Worm (Caenorhabditis elegans) whole organism, L1 larva: ENCODE results near the gene C47E8.3.

Experiments used
- C04F5.9 ChIP-seq: sonication (generic microtip); optimal IDR thresholded peaks from 2 replicates; lab custom pipeline; 2016; ENCODE audit warnings: missing genetic modification characterization, missing compliant biosample characterization
- C16A3.4 ChIP-seq: fragments of 150-350 bp; optimal IDR thresholded peaks from 2 replicates; lab custom pipeline; 2014; ENCODE audit warnings: missing biosample characterization, missing genetic modification characterization
- F16B12.6 ChIP-seq: fragments of 150-350 bp; optimal IDR thresholded peaks from 2 replicates; lab custom pipeline; 2014; ENCODE audit warnings: missing biosample characterization, missing genetic modification characterization
- aly-2 ChIP-seq: fragments of 150-350 bp; optimal IDR thresholded peaks from 2 replicates; lab custom pipeline; 2014; ENCODE audit warnings: missing biosample characterization, missing genetic modification characterization
- blmp-1 ChIP-seq: fragments of 150-350 bp; optimal IDR thresholded peaks from 2 replicates; lab custom pipeline; 2014; ENCODE audit warnings: missing biosample characterization, missing genetic modification characterization
- ceh-82 ChIP-seq, 3 experiments: fragments of 150-350 bp in 1 of 3; sonication (generic microtip) in 2 of 3; optimal IDR thresholded peaks; 2 replicates each; lab custom pipeline; 2014 to 2017; ENCODE audit warnings: missing biosample characterization in 3 of 3, missing genetic modification characterization in 3 of 3
- ceh-88 ChIP-seq: fragments of 200-800 bp; sonication (Bioruptor generic); IDR thresholded peaks from 2 replicates; pipeline ENCODE4 v1.3.6; 2022; ENCODE audit warnings: missing genetic modification characterization, missing compliant biosample characterization
- dpl-1 ChIP-seq, 3 experiments: fragments of 150-350 bp in 2 of 3; sonication (generic microtip) in 1 of 3; optimal IDR thresholded peaks; 2 replicates each; lab custom pipeline; 2014 to 2017; ENCODE audit warnings: missing biosample characterization in 3 of 3, missing genetic modification characterization in 3 of 3, missing genetic modification reagents in 3 of 3
- dsc-1 ChIP-seq: sonication (generic microtip); optimal IDR thresholded peaks from 2 replicates; lab custom pipeline; 2016; ENCODE audit warnings: mild to moderate bottlenecking, missing genetic modification characterization, missing compliant biosample characterization
- efl-1 ChIP-seq, 4 experiments: fragments of 150-350 bp; optimal IDR thresholded peaks in 3 of 4; peaks in 1 of 4; 1 replicate in 1 of 4; 2 replicates in 3 of 4; lab custom pipeline; 2014; ENCODE audit warnings: missing biosample characterization in 2 of 4, missing genetic modification characterization in 2 of 4, missing genetic modification reagents in 2 of 4
- efl-3 ChIP-seq: fragments of 200-800 bp; sonication (Bioruptor generic); optimal IDR thresholded peaks from 2 replicates; lab custom pipeline; 2018; ENCODE audit warnings: mild to moderate bottlenecking, missing genetic modification characterization, missing compliant biosample characterization
- egl-13 ChIP-seq: sonication (generic microtip); optimal IDR thresholded peaks from 2 replicates; lab custom pipeline; 2016; ENCODE audit warnings: missing genotype, missing genetic modification reagents, missing genetic modification characterization, missing compliant biosample characterization
- egl-27 ChIP-seq, 2 experiments: fragments of 150-350 bp in 1 of 2; sonication (generic microtip); optimal IDR thresholded peaks; 3 replicates each; lab custom pipeline; 2017 to 2018; ENCODE audit warnings: missing biosample characterization in 2 of 2, missing genetic modification characterization in 2 of 2, missing genetic modification reagents in 2 of 2
- elt-3 ChIP-seq, 6 experiments: fragments of 150-350 bp in 1 of 6; sonication (generic microtip); optimal IDR thresholded peaks; 2 replicates each; lab custom pipeline; 2017 to 2018; ENCODE audit warnings: missing biosample characterization in 6 of 6, missing genetic modification characterization in 6 of 6, inconsistent platforms in 1 of 6
- fkh-8 ChIP-seq: sonication (generic microtip); optimal IDR thresholded peaks from 2 replicates; lab custom pipeline; 2016; ENCODE audit warnings: mild to moderate bottlenecking, missing genetic modification characterization, missing compliant biosample characterization
- fos-1 ChIP-seq: fragments of 150-350 bp; optimal IDR thresholded peaks from 2 replicates; lab custom pipeline; 2014; ENCODE audit warnings: missing biosample characterization, missing genetic modification characterization
- hlh-17 ChIP-seq: fragments of 200-800 bp; sonication (Bioruptor generic); optimal IDR thresholded peaks from 2 replicates; lab custom pipeline; 2018; ENCODE audit warnings: missing genetic modification characterization, mild to moderate bottlenecking, missing compliant biosample characterization, moderate library complexity, borderline replicate concordance
- hlh-4 ChIP-seq: sonication (generic microtip); optimal IDR thresholded peaks from 2 replicates; lab custom pipeline; 2016; ENCODE audit warnings: mild to moderate bottlenecking, missing genetic modification characterization, missing compliant biosample characterization
- jun-1 ChIP-seq: fragments of 150-350 bp; optimal IDR thresholded peaks from 2 replicates; lab custom pipeline; 2014; ENCODE audit warnings: missing biosample characterization, missing genetic modification reagents, missing genetic modification characterization
- lin-13 ChIP-seq: fragments of 150-350 bp; optimal IDR thresholded peaks from 2 replicates; lab custom pipeline; 2014; ENCODE audit warnings: missing biosample characterization, missing genetic modification reagents, missing genetic modification characterization
- lin-14 ChIP-seq: fragments of 200-800 bp; sonication (Bioruptor generic); optimal IDR thresholded peaks from 2 replicates; lab custom pipeline; 2018; ENCODE audit warnings: mild to moderate bottlenecking, missing genetic modification characterization, moderate library complexity, missing compliant biosample characterization
- lin-15B ChIP-seq: fragments of 150-350 bp; sonication (generic microtip); optimal IDR thresholded peaks from 3 replicates; lab custom pipeline; 2014; ENCODE audit warnings: missing biosample characterization, missing genetic modification characterization
- lin-35 ChIP-seq, 2 experiments: fragments of 150-350 bp; optimal IDR thresholded peaks; 2 replicates each; lab custom pipeline; 2014; ENCODE audit warnings: missing biosample characterization in 2 of 2, missing genetic modification characterization in 2 of 2, missing genetic modification reagents in 2 of 2
- lir-3 ChIP-seq: sonication (generic microtip); optimal IDR thresholded peaks from 2 replicates; lab custom pipeline; 2016; ENCODE audit warnings: mild to moderate bottlenecking, missing genetic modification characterization, moderate library complexity, missing compliant biosample characterization; ENCODE audit not compliant: poor library complexity
- mab-9 ChIP-seq: fragments of 200-800 bp; sonication (Bioruptor generic); IDR thresholded peaks from 2 replicates; pipeline ENCODE4 v1.3.6; 2022; ENCODE audit warnings: missing genetic modification reagents, missing genetic modification characterization, missing compliant biosample characterization
- mdl-1 ChIP-seq, 2 experiments: fragments of 150-350 bp; optimal IDR thresholded peaks; 2 replicates each; lab custom pipeline; 2014 to 2017; ENCODE audit warnings: missing biosample characterization in 2 of 2, missing genetic modification characterization in 2 of 2, inconsistent platforms in 1 of 2
- mef-2 ChIP-seq: fragments of 150-350 bp; optimal IDR thresholded peaks from 2 replicates; lab custom pipeline; 2014; ENCODE audit warnings: missing biosample characterization, missing genetic modification characterization
- mep-1 ChIP-seq: fragments of 150-350 bp; optimal IDR thresholded peaks from 2 replicates; lab custom pipeline; 2014; ENCODE audit warnings: missing biosample characterization, missing genetic modification characterization
- nhr-11 ChIP-seq: fragments of 150-350 bp; optimal IDR thresholded peaks from 2 replicates; lab custom pipeline; 2014; ENCODE audit warnings: missing biosample characterization, missing genetic modification characterization
- nhr-19 ChIP-seq: fragments of 200-800 bp; sonication (Bioruptor generic); conservative IDR thresholded peaks from 2 replicates; pipeline ENCODE4 v1.3.6; 2022; ENCODE audit warnings: missing genetic modification characterization, missing compliant biosample characterization
- nhr-20 ChIP-seq: sonication (generic microtip); optimal IDR thresholded peaks from 2 replicates; lab custom pipeline; 2016; ENCODE audit warnings: mild to moderate bottlenecking, missing genetic modification characterization, missing compliant biosample characterization
- nhr-28 ChIP-seq: fragments of 150-350 bp; optimal IDR thresholded peaks from 2 replicates; lab custom pipeline; 2014; ENCODE audit warnings: missing biosample characterization, missing genetic modification characterization
- nhr-71 ChIP-seq: sonication (generic microtip); optimal IDR thresholded peaks from 2 replicates; lab custom pipeline; 2016; ENCODE audit warnings: mild to moderate bottlenecking, missing genetic modification characterization, moderate library complexity, missing compliant biosample characterization
- nhr-77 ChIP-seq: fragments of 150-350 bp; optimal IDR thresholded peaks from 2 replicates; lab custom pipeline; 2014; ENCODE audit warnings: missing biosample characterization, missing genetic modification characterization
- nhr-85 ChIP-seq: sonication (generic microtip); peaks from one replicate; lab custom pipeline; 2016; ENCODE audit warnings: missing genetic modification characterization, inconsistent platforms, missing compliant biosample characterization
- nhr-90 ChIP-seq: sonication (generic microtip); optimal IDR thresholded peaks from 2 replicates; lab custom pipeline; 2016; ENCODE audit warnings: mild to moderate bottlenecking, missing genetic modification characterization, missing compliant biosample characterization; ENCODE audit not compliant: poor library complexity
- pag-3 ChIP-seq: sonication (generic microtip); optimal IDR thresholded peaks from 2 replicates; lab custom pipeline; 2017; ENCODE audit warnings: missing genetic modification characterization, mild to moderate bottlenecking, missing compliant biosample characterization, antibody characterized with exemption, borderline replicate concordance; ENCODE audit not compliant: insufficient read depth
- pax-3 ChIP-seq: fragments of 200-800 bp; sonication (Bioruptor generic); optimal IDR thresholded peaks from 2 replicates; lab custom pipeline; 2018; ENCODE audit warnings: mild to moderate bottlenecking, missing genetic modification characterization, moderate library complexity, missing compliant biosample characterization
- rnt-1 ChIP-seq: sonication (generic microtip); optimal IDR thresholded peaks from 2 replicates; lab custom pipeline; 2016; ENCODE audit warnings: mild to moderate bottlenecking, missing genetic modification characterization, moderate library complexity, missing compliant biosample characterization
- skn-1 ChIP-seq: fragments of 150-350 bp; optimal IDR thresholded peaks from 2 replicates; lab custom pipeline; 2014; ENCODE audit warnings: missing biosample characterization, missing genetic modification characterization
- snpc-4 ChIP-seq: fragments of 150-350 bp; optimal IDR thresholded peaks from 2 replicates; lab custom pipeline; 2014; ENCODE audit warnings: missing biosample characterization, missing genetic modification characterization
- snu-23 ChIP-seq: sonication (generic microtip); optimal IDR thresholded peaks from 2 replicates; lab custom pipeline; 2016; ENCODE audit warnings: missing genetic modification characterization, missing compliant biosample characterization
- swsn-7 ChIP-seq: sonication (generic microtip); optimal IDR thresholded peaks from 2 replicates; lab custom pipeline; 2016; ENCODE audit warnings: missing genetic modification characterization, missing compliant biosample characterization
- tlp-1 ChIP-seq: fragments of 150-350 bp; optimal IDR thresholded peaks from 2 replicates; lab custom pipeline; 2014; ENCODE audit warnings: missing biosample characterization, missing genetic modification characterization
- unc-130 ChIP-seq: fragments of 150-350 bp; optimal IDR thresholded peaks from 2 replicates; lab custom pipeline; 2017; ENCODE audit warnings: missing biosample characterization, missing genetic modification characterization, inconsistent platforms
- unc-86 ChIP-seq: sonication (generic microtip); optimal IDR thresholded peaks from 2 replicates; lab custom pipeline; 2016; ENCODE audit warnings: missing genetic modification characterization, missing compliant biosample characterization
- unc-98 ChIP-seq: fragments of 200-800 bp; sonication (Bioruptor generic); IDR thresholded peaks from 2 replicates; pipeline ENCODE4 v1.3.6; 2022; ENCODE audit warnings: missing genetic modification characterization, missing compliant biosample characterization
- vab-15 ChIP-seq: sonication (generic microtip); optimal IDR thresholded peaks from 2 replicates; lab custom pipeline; 2017; ENCODE audit warnings: missing genotype, mild to moderate bottlenecking, missing genetic modification characterization, missing compliant biosample characterization
- xbp-1 ChIP-seq: sonication (generic microtip); optimal IDR thresholded peaks from 2 replicates; lab custom pipeline; 2016; ENCODE audit warnings: missing genetic modification characterization, missing compliant biosample characterization
- zag-1 ChIP-seq: fragments of 150-350 bp; optimal IDR thresholded peaks from 2 replicates; lab custom pipeline; 2014; ENCODE audit warnings: missing biosample characterization, missing genetic modification characterization
- ztf-4 ChIP-seq: fragments of 150-350 bp; optimal IDR thresholded peaks from 2 replicates; lab custom pipeline; 2014; ENCODE audit warnings: missing biosample characterization, missing genetic modification characterization

C47E8.3 gene

ce11 chrV:14696604-14697307 lies 16.6 kb downstream of the C47E8.3 start, which contains the start of gene unc-112:
Gene unc-112, minus strand, starts transcription at chrV:14696654.
- peak; percentile 76 for TF ChIP-seq nhr-20 (tag; lab: Kevin White, UChicago)
- peak; percentile 41 for TF ChIP-seq nhr-85 (tag; lab: Kevin White, UChicago)
- TF ChIP-seq F16B12.6 (tag; lab: Kevin White, UChicago) = peak; percentile 18
- peak; percentile 47 for TF ChIP-seq xbp-1 (tag; lab: Kevin White, UChicago)
- TF ChIP-seq pax-3 (tag; lab: Kevin White, UChicago) = no peak
- peak; percentile 75 for TF ChIP-seq fos-1
- peak; percentile 98 for TF ChIP-seq lin-14 (GFP tag; lab: Kevin White, UChicago)
- TF ChIP-seq C16A3.4 (tag; lab: Kevin White, UChicago) = peak; percentile 52
- peak; percentile 68 for TF ChIP-seq dsc-1 (tag; lab: Kevin White, UChicago)
- peak; percentile 51 for TF ChIP-seq blmp-1 (tag; lab: Kevin White, UChicago)
- peak; percentile 5 for TF ChIP-seq aly-2 (tag; lab: Kevin White, UChicago)
- TF ChIP-seq mdl-1 (tag; optimal IDR thresholded peaks at IDR 0.05; lab: Kevin White, UChicago) = peak in 1 of 2 experiments; percentile 50
- TF ChIP-seq fkh-8 (tag; lab: Kevin White, UChicago) = no peak
- TF ChIP-seq jun-1 (tag; lab: Kevin White, UChicago) = peak; percentile 49
- no peak for TF ChIP-seq zag-1 (tag; lab: Kevin White, UChicago)
- peak; percentile 57 to 65 for TF ChIP-seq lin-35 (GFP tag; optimal IDR thresholded peaks at IDR 0.05; lab: Kevin White, UChicago)
- TF ChIP-seq mab-9 = no peak
- peak; percentile 41 to 62 (median 44) for TF ChIP-seq dpl-1 (GFP tag; optimal IDR thresholded peaks at IDR 0.05; lab: Kevin White, UChicago)
- TF ChIP-seq nhr-11 (tag; lab: Kevin White, UChicago) = peak; percentile 37
- TF ChIP-seq unc-86 (tag; lab: Kevin White, UChicago) = peak; percentile 18
- TF ChIP-seq efl-3 (GFP tag; lab: Kevin White, UChicago) = no peak
- TF ChIP-seq egl-27 (tag; optimal IDR thresholded peaks at IDR 0.05; lab: Kevin White, UChicago) = peak in 1 of 2 experiments; percentile 42
- TF ChIP-seq ceh-88 = no peak
- TF ChIP-seq lin-15B (tag; lab: Kevin White, UChicago) = no peak
- TF ChIP-seq nhr-90 (tag; lab: Kevin White, UChicago) = peak; percentile 53
- TF ChIP-seq egl-13 (tag; lab: Kevin White, UChicago) = no peak
- no peak for TF ChIP-seq unc-98
- peak; percentile 67 to 75 for TF ChIP-seq efl-1 (optimal IDR thresholded peaks at IDR 0.05; lab: Kevin White, UChicago)
- peak; percentile 40 to 94 for TF ChIP-seq efl-1 (GFP tag; optimal IDR thresholded peaks at IDR 0.05 in 1 of 2; lab: Kevin White, UChicago)
- TF ChIP-seq ceh-82 (tag; optimal IDR thresholded peaks at IDR 0.05; lab: Kevin White, UChicago) = peak; percentile 33 to 45 (median 38)
- TF ChIP-seq lir-3 (tag; lab: Kevin White, UChicago) = peak; percentile 12
- peak; percentile 64 for TF ChIP-seq rnt-1 (tag; lab: Kevin White, UChicago)
- peak; percentile 99 for TF ChIP-seq pag-3 (tag; lab: Kevin White, UChicago)
- no peak for TF ChIP-seq hlh-17 (GFP tag; lab: Kevin White, UChicago)
- TF ChIP-seq C04F5.9 = no peak
- no peak for TF ChIP-seq nhr-77
- peak; percentile 20 for TF ChIP-seq unc-130 (tag; lab: Kevin White, UChicago)
- TF ChIP-seq hlh-4 (tag; lab: Kevin White, UChicago) = no peak
- peak; percentile 1 for TF ChIP-seq lin-13
- TF ChIP-seq snpc-4 (tag; lab: Kevin White, UChicago) = peak; percentile 60
- no peak for TF ChIP-seq nhr-28 (tag; lab: Kevin White, UChicago)
- TF ChIP-seq swsn-7 (tag; lab: Kevin White, UChicago) = peak; percentile 74
- peak; percentile 62 for TF ChIP-seq nhr-19 (GFP tag; lab: Robert Waterston, UW)
- peak; percentile 43 for TF ChIP-seq ztf-4 (tag; lab: Kevin White, UChicago)
- TF ChIP-seq mef-2 (tag; lab: Kevin White, UChicago) = no peak
- TF ChIP-seq vab-15 (tag; lab: Kevin White, UChicago) = no peak
- peak in 1 of 6 experiments; percentile 6 for TF ChIP-seq elt-3 (tag; optimal IDR thresholded peaks at IDR 0.05; lab: Kevin White, UChicago)
- TF ChIP-seq nhr-71 = peak; percentile 85
- no peak for TF ChIP-seq tlp-1 (tag; lab: Kevin White, UChicago)
- TF ChIP-seq skn-1 = peak; percentile 47
- peak; percentile 92 for TF ChIP-seq mep-1 (tag; lab: Kevin White, UChicago)
- TF ChIP-seq snu-23 (GFP tag; lab: Kevin White, UChicago) = peak; percentile 84
